Worm (Caenorhabditis elegans) whole organism, L4 larva: Measurements from ENCODE around the gene epg-6.

ENCODE experiments used
- aly-2 ChIP-seq: sonication (generic microtip); optimal IDR thresholded peaks from 2 replicates; lab custom pipeline; 2018; ENCODE audit warnings: missing biosample characterization, missing genetic modification characterization
- ceh-82 ChIP-seq: sonication (generic microtip); optimal IDR thresholded peaks from 2 replicates; lab custom pipeline; 2017; ENCODE audit warnings: missing biosample characterization, missing genetic modification characterization
- ces-1 ChIP-seq: fragments of 150-350 bp; sonication (generic microtip); optimal IDR thresholded peaks from 4 replicates; lab custom pipeline; 2014; ENCODE audit warnings: missing biosample characterization, missing genetic modification reagents, missing genetic modification characterization
- hlh-11 ChIP-seq: fragments of 200-800 bp; sonication (Bioruptor generic); optimal IDR thresholded peaks from 2 replicates; lab custom pipeline; 2018; ENCODE audit warnings: mild to moderate bottlenecking, missing genetic modification characterization, missing compliant biosample characterization
- hlh-30 ChIP-seq: sonication (generic microtip); optimal IDR thresholded peaks from 2 replicates; lab custom pipeline; 2017; ENCODE audit warnings: antibody characterized with exemption, mild to moderate bottlenecking, missing genetic modification characterization, missing compliant biosample characterization; ENCODE audit not compliant: insufficient read depth
- nhr-25 ChIP-seq: sonication (generic microtip); optimal IDR thresholded peaks from 2 replicates; lab custom pipeline; 2017; ENCODE audit warnings: missing genetic modification characterization, mild to moderate bottlenecking, missing compliant biosample characterization, antibody characterized with exemption, moderate library complexity, borderline replicate concordance; ENCODE audit not compliant: insufficient read depth
- php-3 ChIP-seq: fragments of 200-800 bp; sonication (Bioruptor generic); IDR thresholded peaks from 2 replicates; pipeline ENCODE4 v1.3.6; 2022; ENCODE audit warnings: missing genetic modification reagents, missing genetic modification characterization, missing compliant biosample characterization

- TF ChIP-seq php-3 (GFP tag; lab: Robert Waterston, UW) (no peak), aly-2 (tag; lab: Kevin White, UChicago) (no peak), ces-1 (no peak), hlh-11 (tag; lab: Kevin White, UChicago) (no peak), nhr-25 (no peak), hlh-30 (no peak), ceh-82 (tag; lab: Kevin White, UChicago) (no peak)
Observed at ce11 chrIII:10633403-10633674, 33.4 kb upstream of the epg-6 start, which contains the start of gene Y39A1A.9.
